Worm (Caenorhabditis elegans) whole organism, L1 larva: ENCODE measurements around the gene str-19.
A peak's percentile ranks its signal among the peaks of the same experiment; 100 is the strongest.

Source experiments
- aly-2 ChIP-seq: fragments of 150-350 bp; optimal IDR thresholded peaks from 2 replicates; lab custom pipeline; 2014; ENCODE audit warnings: missing biosample characterization, missing genetic modification characterization
- ama-1 ChIP-seq: fragments of 150-350 bp; optimal IDR thresholded peaks from 2 replicates; lab custom pipeline; 2014
- blmp-1 ChIP-seq: fragments of 150-350 bp; optimal IDR thresholded peaks from 2 replicates; lab custom pipeline; 2014; ENCODE audit warnings: missing biosample characterization, missing genetic modification characterization
- ceh-8 ChIP-seq: fragments of 200-800 bp; sonication (Bioruptor generic); optimal IDR thresholded peaks from 2 replicates; lab custom pipeline; 2018; ENCODE audit warnings: mild to moderate bottlenecking, missing genetic modification characterization, moderate library complexity, missing compliant biosample characterization
- ces-1 ChIP-seq: fragments of 150-350 bp; optimal IDR thresholded peaks from 2 replicates; lab custom pipeline; 2014; ENCODE audit warnings: missing biosample characterization, missing genetic modification reagents, missing genetic modification characterization
- dpl-1 ChIP-seq, 3 experiments: fragments of 150-350 bp in 2 of 3; sonication (generic microtip) in 1 of 3; optimal IDR thresholded peaks; 2 replicates each; lab custom pipeline; 2014 to 2017; ENCODE audit warnings: missing biosample characterization in 3 of 3, missing genetic modification characterization in 3 of 3, missing genetic modification reagents in 3 of 3
- efl-1 ChIP-seq, 4 experiments: fragments of 150-350 bp; optimal IDR thresholded peaks in 3 of 4; peaks in 1 of 4; 1 replicate in 1 of 4; 2 replicates in 3 of 4; lab custom pipeline; 2014; ENCODE audit warnings: missing biosample characterization in 2 of 4, missing genetic modification characterization in 2 of 4, missing genetic modification reagents in 2 of 4
- efl-3 ChIP-seq: fragments of 200-800 bp; sonication (Bioruptor generic); optimal IDR thresholded peaks from 2 replicates; lab custom pipeline; 2018; ENCODE audit warnings: mild to moderate bottlenecking, missing genetic modification characterization, missing compliant biosample characterization
- egl-27 ChIP-seq, 2 experiments: fragments of 150-350 bp in 1 of 2; sonication (generic microtip); optimal IDR thresholded peaks; 3 replicates each; lab custom pipeline; 2017 to 2018; ENCODE audit warnings: missing biosample characterization in 2 of 2, missing genetic modification characterization in 2 of 2, missing genetic modification reagents in 2 of 2
- fos-1 ChIP-seq: fragments of 150-350 bp; optimal IDR thresholded peaks from 2 replicates; lab custom pipeline; 2014; ENCODE audit warnings: missing biosample characterization, missing genetic modification characterization
- grh-1 ChIP-seq: fragments of 200-800 bp; sonication (Bioruptor generic); IDR thresholded peaks from 2 replicates; pipeline ENCODE4 v1.3.6; 2022; ENCODE audit warnings: missing genetic modification reagents, missing genetic modification characterization, missing compliant biosample characterization
- hlh-17 ChIP-seq: fragments of 200-800 bp; sonication (Bioruptor generic); optimal IDR thresholded peaks from 2 replicates; lab custom pipeline; 2018; ENCODE audit warnings: missing genetic modification characterization, mild to moderate bottlenecking, missing compliant biosample characterization, moderate library complexity, borderline replicate concordance
- hlh-4 ChIP-seq: sonication (generic microtip); optimal IDR thresholded peaks from 2 replicates; lab custom pipeline; 2016; ENCODE audit warnings: mild to moderate bottlenecking, missing genetic modification characterization, missing compliant biosample characterization
- lin-13 ChIP-seq: fragments of 150-350 bp; optimal IDR thresholded peaks from 2 replicates; lab custom pipeline; 2014; ENCODE audit warnings: missing biosample characterization, missing genetic modification reagents, missing genetic modification characterization
- mab-9 ChIP-seq: fragments of 200-800 bp; sonication (Bioruptor generic); IDR thresholded peaks from 2 replicates; pipeline ENCODE4 v1.3.6; 2022; ENCODE audit warnings: missing genetic modification reagents, missing genetic modification characterization, missing compliant biosample characterization
- mdl-1 ChIP-seq, 2 experiments: fragments of 150-350 bp; optimal IDR thresholded peaks; 2 replicates each; lab custom pipeline; 2014 to 2017; ENCODE audit warnings: missing biosample characterization in 2 of 2, missing genetic modification characterization in 2 of 2, inconsistent platforms in 1 of 2
- nhr-12 ChIP-seq: sonication (generic microtip); optimal IDR thresholded peaks from 2 replicates; lab custom pipeline; 2017; ENCODE audit warnings: missing biosample characterization, missing genetic modification characterization
- nhr-19 ChIP-seq: fragments of 200-800 bp; sonication (Bioruptor generic); conservative IDR thresholded peaks from 2 replicates; pipeline ENCODE4 v1.3.6; 2022; ENCODE audit warnings: missing genetic modification characterization, missing compliant biosample characterization
- nhr-20 ChIP-seq: sonication (generic microtip); optimal IDR thresholded peaks from 2 replicates; lab custom pipeline; 2016; ENCODE audit warnings: mild to moderate bottlenecking, missing genetic modification characterization, missing compliant biosample characterization
- nhr-237 ChIP-seq: fragments of 150-350 bp; optimal IDR thresholded peaks from 2 replicates; lab custom pipeline; 2014; ENCODE audit warnings: missing biosample characterization, missing genetic modification characterization
- nhr-77 ChIP-seq: fragments of 150-350 bp; optimal IDR thresholded peaks from 2 replicates; lab custom pipeline; 2014; ENCODE audit warnings: missing biosample characterization, missing genetic modification characterization
- nhr-84 ChIP-seq: sonication (generic microtip); optimal IDR thresholded peaks from 2 replicates; lab custom pipeline; 2017; ENCODE audit warnings: missing biosample characterization, missing genetic modification characterization
- pax-3 ChIP-seq: fragments of 200-800 bp; sonication (Bioruptor generic); optimal IDR thresholded peaks from 2 replicates; lab custom pipeline; 2018; ENCODE audit warnings: mild to moderate bottlenecking, missing genetic modification characterization, moderate library complexity, missing compliant biosample characterization
- snu-23 ChIP-seq: sonication (generic microtip); optimal IDR thresholded peaks from 2 replicates; lab custom pipeline; 2016; ENCODE audit warnings: missing genetic modification characterization, missing compliant biosample characterization
- sox-4 ChIP-seq: sonication (generic microtip); optimal IDR thresholded peaks from 2 replicates; lab custom pipeline; 2016; ENCODE audit warnings: missing genetic modification characterization, missing compliant biosample characterization
- tlp-1 ChIP-seq: fragments of 150-350 bp; optimal IDR thresholded peaks from 2 replicates; lab custom pipeline; 2014; ENCODE audit warnings: missing biosample characterization, missing genetic modification characterization
- unc-62 ChIP-seq: fragments of 150-350 bp; optimal IDR thresholded peaks from 2 replicates; lab custom pipeline; 2014; ENCODE audit warnings: missing biosample characterization, missing genetic modification reagents, missing genetic modification characterization
- unc-98 ChIP-seq: fragments of 200-800 bp; sonication (Bioruptor generic); IDR thresholded peaks from 2 replicates; pipeline ENCODE4 v1.3.6; 2022; ENCODE audit warnings: missing genetic modification characterization, missing compliant biosample characterization
- vab-15 ChIP-seq: sonication (generic microtip); optimal IDR thresholded peaks from 2 replicates; lab custom pipeline; 2017; ENCODE audit warnings: missing genotype, mild to moderate bottlenecking, missing genetic modification characterization, missing compliant biosample characterization
- xbp-1 ChIP-seq: sonication (generic microtip); optimal IDR thresholded peaks from 2 replicates; lab custom pipeline; 2016; ENCODE audit warnings: missing genetic modification characterization, missing compliant biosample characterization
- zag-1 ChIP-seq: fragments of 150-350 bp; optimal IDR thresholded peaks from 2 replicates; lab custom pipeline; 2014; ENCODE audit warnings: missing biosample characterization, missing genetic modification characterization
- ztf-11 ChIP-seq, 2 experiments: sonication (generic microtip); optimal IDR thresholded peaks; 2 replicates each; lab custom pipeline; 2016 to 2017; ENCODE audit warnings: missing genetic modification characterization in 2 of 2, missing biosample characterization in 1 of 2, missing compliant biosample characterization in 1 of 2

The str-19 gene

DNA sequence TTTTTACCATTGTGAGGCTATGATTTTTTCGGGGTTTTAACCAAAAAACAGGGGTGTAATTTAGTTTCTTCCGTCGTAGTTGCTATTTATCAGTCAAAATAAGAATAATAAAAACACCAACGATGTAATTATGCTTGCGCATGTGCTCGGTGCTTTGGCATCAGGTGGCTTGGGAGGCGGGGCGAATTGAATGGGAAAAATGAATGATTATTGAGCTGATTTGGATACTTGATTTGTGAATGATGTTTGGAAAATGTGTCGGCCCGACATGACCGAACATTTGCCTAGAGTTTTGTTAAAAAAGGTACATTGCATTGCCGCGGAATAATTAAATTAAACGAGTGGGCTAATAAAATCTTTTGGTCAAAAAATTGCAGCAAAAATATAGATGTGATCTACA is 12.1 kb downstream of the str-19 start, which contains the start of gene str-38:
Gene str-38 (minus strand): TSS at position 101 of the 400 bp plus-strand sequence.
- TF ChIP-seq mab-9 (GFP tag; lab: Robert Waterston, UW) (no peak), snu-23 (no peak), ama-1 (lab: Kevin White, UChicago) (no peak), lin-13 (no peak), nhr-237 (tag; lab: Kevin White, UChicago) (no peak), tlp-1 (tag; lab: Kevin White, UChicago) (no peak), vab-15 (tag; lab: Kevin White, UChicago) (no peak), efl-1 (optimal IDR thresholded peaks at IDR 0.05; lab: Kevin White, UChicago) (no peak), efl-1 (GFP tag; optimal IDR thresholded peaks at IDR 0.05 in 1 of 2; lab: Kevin White, UChicago) (no peak), sox-4 (tag; lab: Kevin White, UChicago) (no peak), nhr-20 (tag; lab: Kevin White, UChicago) (no peak), nhr-12 (no peak), dpl-1 (GFP tag; optimal IDR thresholded peaks at IDR 0.05; lab: Kevin White, UChicago) (no peak)
- TF ChIP-seq, all 84 proteins: peak for 0

DNA sequence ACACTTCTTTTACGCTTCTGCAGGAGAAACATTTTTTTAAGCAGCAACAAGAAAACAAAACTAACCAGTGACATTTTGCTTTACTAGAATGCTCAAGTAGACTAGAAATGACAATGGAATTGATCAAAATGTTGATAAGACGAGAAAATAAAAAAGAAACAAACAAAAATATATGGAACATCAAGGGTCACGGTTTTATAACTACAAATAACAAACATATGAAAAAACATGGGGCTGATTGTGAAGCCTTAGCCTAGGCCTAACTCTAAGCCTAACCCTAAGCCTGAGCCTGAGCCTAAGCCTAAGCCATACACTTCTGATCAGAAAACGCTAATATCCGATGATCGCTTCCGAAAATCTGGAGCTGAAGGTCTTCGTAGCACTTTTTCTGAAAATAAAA is 13.8 kb downstream of the str-19 start, which contains the start of gene Y6E2A.10:
Gene Y6E2A.10 (minus strand): TSS at position 101 of the 400 bp plus-strand sequence.
- TF ChIP-seq nhr-20 (tag; lab: Kevin White, UChicago) (no peak), mab-9 (GFP tag; lab: Robert Waterston, UW) (no peak), fos-1 (tag; lab: Kevin White, UChicago) (no peak), hlh-17 (no peak), ces-1 (GFP tag; lab: Kevin White, UChicago) (no peak), grh-1 (GFP tag; lab: Robert Waterston, UW) (no peak)

DNA sequence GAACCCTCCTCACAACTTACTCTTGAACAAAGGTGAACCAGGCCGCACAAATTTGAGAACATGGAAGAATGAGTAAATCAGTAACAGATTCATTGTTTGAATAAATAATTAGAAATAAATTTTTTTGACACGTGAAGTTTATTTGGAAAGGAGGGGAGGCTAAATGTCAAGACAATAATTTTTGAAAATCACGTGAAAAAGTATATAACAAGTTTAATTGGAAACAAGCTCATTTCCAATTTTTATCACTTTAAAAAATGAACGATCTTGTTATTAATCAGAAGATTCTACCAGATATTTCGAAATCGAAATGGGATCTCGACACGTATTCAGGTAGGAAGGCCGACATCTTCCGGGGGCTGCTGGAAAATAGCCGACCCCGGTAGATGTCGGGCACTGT is 17.7 kb downstream of the str-19 start, which contains the start of the genes irld-57 and sfxn-1.3:
Gene irld-57 (minus strand): TSS at position 101 of the 400 bp plus-strand sequence.
Gene sfxn-1.3 (plus strand): TSS at position 232 of the 400 bp plus-strand sequence.
- no peak for TF ChIP-seq blmp-1
- TF ChIP-seq mdl-1 (tag; optimal IDR thresholded peaks at IDR 0.05; lab: Kevin White, UChicago): no peak
- no peak for TF ChIP-seq nhr-77 (tag; lab: Kevin White, UChicago)
- TF ChIP-seq ama-1 (lab: Kevin White, UChicago): no peak
- no peak for TF ChIP-seq efl-3
- TF ChIP-seq ztf-11 (tag; optimal IDR thresholded peaks at IDR 0.05; lab: Kevin White, UChicago): no peak
- TF ChIP-seq unc-98 (GFP tag; lab: Robert Waterston, UW): no peak

DNA sequence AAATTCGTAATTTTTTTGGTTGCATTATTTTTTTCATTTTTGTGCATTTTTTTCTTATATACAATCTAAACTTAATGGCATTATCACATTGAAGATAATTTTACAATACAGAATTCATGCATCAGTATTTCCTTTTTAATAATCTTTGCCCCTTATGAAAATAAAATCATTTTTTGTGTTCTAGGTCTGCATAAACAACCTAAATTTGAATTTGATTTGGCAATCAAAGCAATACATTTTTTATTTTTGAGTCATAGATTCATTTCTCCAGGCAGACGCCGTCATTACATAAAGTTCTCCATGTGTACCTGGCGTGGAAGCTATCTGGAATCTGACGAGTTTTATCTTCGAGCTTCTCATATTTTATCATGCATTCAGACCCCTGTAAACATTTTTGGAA is 22.4 kb downstream of the str-19 start, which contains the start of gene srh-140:
Gene srh-140 (plus strand): TSS at position 301 of the 400 bp plus-strand sequence.
- no peak for TF ChIP-seq nhr-84 (tag; lab: Kevin White, UChicago)
- TF ChIP-seq nhr-19: no peak
- no peak for TF ChIP-seq unc-62 (GFP tag; lab: Kevin White, UChicago)
- TF ChIP-seq aly-2: no peak
- no peak for TF ChIP-seq pax-3 (tag; lab: Kevin White, UChicago)
- TF ChIP-seq ces-1 (GFP tag; lab: Kevin White, UChicago): no peak
- no peak for TF ChIP-seq nhr-237 (tag; lab: Kevin White, UChicago)
- no peak for TF ChIP-seq xbp-1 (tag; lab: Kevin White, UChicago)
- TF ChIP-seq ceh-8 (GFP tag; lab: Kevin White, UChicago): no peak
- no peak for TF ChIP-seq egl-27 (tag; optimal IDR thresholded peaks at IDR 0.05; lab: Kevin White, UChicago)
- TF ChIP-seq lin-13: no peak
- no peak for TF ChIP-seq vab-15 (tag; lab: Kevin White, UChicago)
- TF ChIP-seq, all 84 proteins: peak for 0

DNA sequence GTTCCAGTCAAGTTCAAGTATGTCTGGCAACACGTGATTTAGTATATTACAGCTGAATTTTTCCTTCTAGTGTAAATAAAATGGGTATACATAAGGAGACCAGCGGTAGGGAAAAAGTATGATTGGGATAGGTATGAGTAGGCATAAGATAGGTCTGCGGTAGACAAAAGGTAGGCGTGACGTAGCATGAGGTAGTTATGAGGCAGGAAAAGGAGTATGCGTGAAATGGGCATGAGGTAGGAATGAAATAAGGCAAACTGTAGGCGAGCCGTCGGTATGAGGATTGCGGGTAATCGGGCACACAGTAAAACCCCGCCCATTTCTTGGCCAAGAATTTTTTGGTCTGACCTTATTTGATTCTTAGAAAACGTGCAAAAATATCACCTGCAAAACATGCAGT is 22.8 kb downstream of the str-19 start:
- no peak for TF ChIP-seq zag-1 (tag; lab: Kevin White, UChicago)
- peak; percentile 95 for TF ChIP-seq hlh-4 (tag; lab: Kevin White, UChicago)
